Worm (Caenorhabditis elegans) whole organism, L4 larva: ENCODE data around the gene C06B3.6.

Source experiments
- aha-1 ChIP-seq: fragments of 150-350 bp; peaks from one replicate; lab custom pipeline; 2014; ENCODE audit warnings: missing biosample characterization, missing genetic modification characterization
- aly-2 ChIP-seq: sonication (generic microtip); optimal IDR thresholded peaks from 2 replicates; lab custom pipeline; 2018; ENCODE audit warnings: missing biosample characterization, missing genetic modification characterization
- daf-8 ChIP-seq: fragments of 200-800 bp; sonication (Bioruptor generic); IDR thresholded peaks from 2 replicates; pipeline ENCODE4 v1.3.6; 2022; ENCODE audit warnings: missing genetic modification characterization, missing compliant biosample characterization
- fkh-10 ChIP-seq: fragments of 150-350 bp; optimal IDR thresholded peaks from 2 replicates; lab custom pipeline; 2014; ENCODE audit warnings: missing biosample characterization, missing genetic modification reagents, missing genetic modification characterization
- lin-13 ChIP-seq: fragments of 150-350 bp; optimal IDR thresholded peaks from 2 replicates; lab custom pipeline; 2014; ENCODE audit warnings: missing biosample characterization, missing genetic modification reagents, missing genetic modification characterization
- nhr-28 ChIP-seq: fragments of 150-350 bp; optimal IDR thresholded peaks from 2 replicates; lab custom pipeline; 2014; ENCODE audit warnings: missing biosample characterization, missing genetic modification characterization
- pha-4 ChIP-seq, 2 experiments: fragments of 150-350 bp in 1 of 2; fragments of 200-800 bp in 1 of 2; sonication (Bioruptor generic) in 1 of 2; IDR thresholded peaks in 1 of 2; optimal IDR thresholded peaks in 1 of 2; 2 replicates each; pipeline versions ENCODE4 v1.3.6 to Lab custom; 2014 to 2022; ENCODE audit warnings: missing genetic modification characterization in 2 of 2, missing genetic modification reagents in 2 of 2, missing biosample characterization in 1 of 2, missing compliant biosample characterization in 1 of 2
- snpc-4 ChIP-seq: fragments of 150-350 bp; optimal IDR thresholded peaks from 2 replicates; lab custom pipeline; 2014; ENCODE audit warnings: missing biosample characterization, missing genetic modification characterization
- unc-130 ChIP-seq: sonication (generic microtip); optimal IDR thresholded peaks from 2 replicates; lab custom pipeline; 2016; ENCODE audit warnings: missing genetic modification reagents, missing genetic modification characterization, missing compliant biosample characterization
- unc-62 ChIP-seq, 3 experiments: fragments of 150-350 bp in 1 of 3; sonication (generic microtip); optimal IDR thresholded peaks in 2 of 3; peaks in 1 of 3; 1 replicate in 1 of 3; 2 replicates in 2 of 3; lab custom pipeline; 2014 to 2017; ENCODE audit warnings: missing biosample characterization in 3 of 3, missing genetic modification characterization in 3 of 3, missing genetic modification reagents in 3 of 3, missing genotype in 1 of 3
- zag-1 ChIP-seq: fragments of 150-350 bp; optimal IDR thresholded peaks from 2 replicates; lab custom pipeline; 2014; ENCODE audit warnings: missing biosample characterization, missing genetic modification characterization
- ztf-11 ChIP-seq: fragments of 150-350 bp; optimal IDR thresholded peaks from 2 replicates; lab custom pipeline; 2014; ENCODE audit warnings: missing biosample characterization, missing genetic modification characterization

ce11 chrV:13946385-13947019 is 37.7 kb upstream of the C06B3.6 start, which contains the start of the genes srx-10 and clec-226:
- TF ChIP-seq snpc-4 (tag; lab: Kevin White, UChicago) (no peak), zag-1 (no peak), ztf-11 (tag; lab: Kevin White, UChicago) (no peak), daf-8 (GFP tag; lab: Robert Waterston, UW) (no peak), aly-2 (tag; lab: Kevin White, UChicago) (no peak), aha-1 (tag; lab: Kevin White, UChicago) (no peak), pha-4 (GFP tag; IDR thresholded peaks at IDR 0.05; lab: Robert Waterston, UW) (no peak), pha-4 (tag; optimal IDR thresholded peaks at IDR 0.05; lab: Kevin White, UChicago) (no peak), fkh-10 (GFP tag; lab: Kevin White, UChicago) (no peak), nhr-28 (tag; lab: Kevin White, UChicago) (no peak), lin-13 (GFP tag; lab: Kevin White, UChicago) (no peak), unc-130 (GFP tag; lab: Kevin White, UChicago) (no peak), unc-62 (GFP tag; optimal IDR thresholded peaks at IDR 0.05 in 1 of 2; lab: Kevin White, UChicago) (no peak), unc-62 (tag; optimal IDR thresholded peaks at IDR 0.05; lab: Kevin White, UChicago) (no peak)
